Worm (Caenorhabditis elegans): ENCODE data around the gene hum-10.

The hum-10 gene

DNA sequence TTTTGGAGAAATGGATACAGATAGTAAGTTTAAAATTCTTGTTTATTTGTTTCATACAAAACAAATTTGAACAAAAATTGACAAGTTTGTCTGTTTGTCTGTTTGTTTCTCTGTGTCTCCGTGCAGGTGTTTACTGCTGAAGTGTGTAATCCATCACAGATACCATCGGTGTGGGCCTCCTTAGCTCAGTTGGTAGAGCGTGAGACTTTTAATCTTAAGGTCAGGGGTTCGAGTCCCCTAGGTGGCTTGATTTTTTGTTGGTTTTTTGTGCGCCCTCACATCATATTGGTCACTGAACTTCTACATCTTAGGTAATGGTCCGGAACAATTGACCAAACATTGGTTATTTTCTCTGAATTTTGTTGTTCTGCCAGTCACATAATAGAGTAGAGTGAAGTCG, 6.9 kb upstream of the hum-10 start (continued):
- no peak for TF ChIP-seq Y75B8A.6 (GFP tag; IDR thresholded peaks at IDR 0.05)
- no peak for TF ChIP-seq attf-4 (tag; optimal IDR thresholded peaks at IDR 0.05)
- peak; percentile 25 for TF ChIP-seq spr-1 (tag; optimal IDR thresholded peaks at IDR 0.05)
- no peak for TF ChIP-seq nhr-237 (tag; optimal IDR thresholded peaks at IDR 0.05)
- peak; percentile 72 for TF ChIP-seq dve-1 (tag; optimal IDR thresholded peaks at IDR 0.05; ENCODE audit: insufficient read depth)
- TF ChIP-seq nhr-111 (GFP tag; optimal IDR thresholded peaks at IDR 0.05), result no peak
- TF ChIP-seq mep-1 (tag; optimal IDR thresholded peaks at IDR 0.05), result peak; percentile 58
- no peak for TF ChIP-seq ztf-11 (tag; optimal IDR thresholded peaks at IDR 0.05)
- TF ChIP-seq lir-3 (tag; optimal IDR thresholded peaks at IDR 0.05), result peak; percentile 3
- TF ChIP-seq mes-2 (tag; optimal IDR thresholded peaks at IDR 0.05; ENCODE audit: poor library complexity, severe bottlenecking), result peak; percentile 80
- peak; percentile 40 for TF ChIP-seq rbr-2 (tag; optimal IDR thresholded peaks at IDR 0.05)
- TF ChIP-seq aha-1 (tag), result peak; percentile 81
- TF ChIP-seq dmd-8 (GFP tag; IDR thresholded peaks at IDR 0.05), result peak; percentile 90
- TF ChIP-seq gei-8 (GFP tag; optimal IDR thresholded peaks at IDR 0.05), result peak; percentile 43
- TF ChIP-seq F10B5.3 (tag; optimal IDR thresholded peaks at IDR 0.05), result peak; percentile 51
- peak; percentile 60; the same call in 1 of the 2 replicates for TF ChIP-seq php-3 (GFP tag; IDR thresholded peaks at IDR 0.05)
- peak; percentile 36; the same call in 1 of the 2 replicates for TF ChIP-seq mdt-29 (GFP tag; IDR thresholded peaks at IDR 0.05)
- peak; percentile 85 for TF ChIP-seq ctbp-1 (GFP tag; IDR thresholded peaks at IDR 0.05)
- peak; percentile 38 for TF ChIP-seq F49E8.2 (tag; optimal IDR thresholded peaks at IDR 0.05; ENCODE audit: borderline replicate concordance)
- no peak for TF ChIP-seq lin-39 (tag; optimal IDR thresholded peaks at IDR 0.05)
- peak; percentile 78; the same call in 1 of the 2 replicates for TF ChIP-seq F44E2.7 (GFP tag; IDR thresholded peaks at IDR 0.05)
- no peak for TF ChIP-seq fkh-10 (GFP tag; optimal IDR thresholded peaks at IDR 0.05)
- no peak for TF ChIP-seq set-16 (GFP tag; IDR thresholded peaks at IDR 0.05)
- TF ChIP-seq spr-3 (GFP tag; optimal IDR thresholded peaks at IDR 0.05), result peak; percentile 1
- no peak for TF ChIP-seq fos-1 (tag; optimal IDR thresholded peaks at IDR 0.05)
- no peak for TF ChIP-seq ces-1 (GFP tag; optimal IDR thresholded peaks at IDR 0.05)
- TF ChIP-seq zag-1 (tag; optimal IDR thresholded peaks at IDR 0.05), result no peak
- no peak for TF ChIP-seq nhr-77 (tag; optimal IDR thresholded peaks at IDR 0.05)
- peak; percentile 57 for TF ChIP-seq sdz-12 (GFP tag; optimal IDR thresholded peaks at IDR 0.05)
- TF ChIP-seq nhr-41 (GFP tag; IDR thresholded peaks at IDR 0.05), result peak; percentile 79; the same call in 1 of the 2 replicates
- peak; percentile 56; the same call in 1 of the 2 replicates for TF ChIP-seq ZK337.2 (GFP tag; IDR thresholded peaks at IDR 0.05)
- peak; percentile 76 to 77; a peak in 2 of 4 replicates for TF ChIP-seq madf-5 (GFP tag; IDR thresholded peaks at IDR 0.05)
- no peak for TF ChIP-seq zfp-2 (tag; optimal IDR thresholded peaks at IDR 0.05)
- TF ChIP-seq nhr-28 (tag; optimal IDR thresholded peaks at IDR 0.05), result peak; percentile 23
- TF ChIP-seq tra-1 (GFP tag; IDR thresholded peaks at IDR 0.05), result peak; percentile 85
- TF ChIP-seq vab-7 (GFP tag; IDR thresholded peaks at IDR 0.05), result peak; percentile 85
- peak; percentile 49 for TF ChIP-seq lin-1 (GFP tag; IDR thresholded peaks at IDR 0.05)
- 0 out of 2 replicates have a peak, but pooled peaks have one; percentile 70 for TF ChIP-seq Y105C5A.15 (GFP tag; IDR thresholded peaks at IDR 0.05)
- peak in 1 of 2 experiments; percentile 18 for TF ChIP-seq unc-62 (GFP tag; optimal IDR thresholded peaks at IDR 0.05 in 1 of 2)
- TF ChIP-seq unc-62 (tag; optimal IDR thresholded peaks at IDR 0.05), result no peak
- TF ChIP-seq daf-12 (tag; optimal IDR thresholded peaks at IDR 0.05), result no peak
- TF ChIP-seq ceh-20 (GFP tag; IDR thresholded peaks at IDR 0.05), result peak; percentile 72; the same call in 1 of the 2 replicates
- TF ChIP-seq tag-97 (GFP tag; IDR thresholded peaks at IDR 0.05), result no peak
- TF ChIP-seq snpc-4 (tag; optimal IDR thresholded peaks at IDR 0.05), result no peak
- TF ChIP-seq lim-7 (GFP tag; IDR thresholded peaks at IDR 0.05), result peak; percentile 98
- TF ChIP-seq mxl-3 (GFP tag; optimal IDR thresholded peaks at IDR 0.05), result peak; percentile 30
- peak; percentile 90 for TF ChIP-seq snpc-1.2 (GFP tag; IDR thresholded peaks at IDR 0.05)
- peak; percentile 60 for TF ChIP-seq hlh-11 (tag; optimal IDR thresholded peaks at IDR 0.05)
- peak; percentile 54; the same call in 1 of the 2 replicates for TF ChIP-seq daf-19 (GFP tag; conservative IDR thresholded peaks at IDR 0.05)
- TF ChIP-seq egl-43 (GFP tag; IDR thresholded peaks at IDR 0.05), result peak; percentile 92
- peak; percentile 46 for TF ChIP-seq Y5F2A.4 (GFP tag; optimal IDR thresholded peaks at IDR 0.05)
- TF ChIP-seq dmd-6 (GFP tag; IDR thresholded peaks at IDR 0.05), result peak; percentile 70

Data from whole organism, L4 larva.